Worm (Caenorhabditis elegans): ENCODE results near the gene T12A7.2.

ce11 chrIV:11721878-11722277, 39.0 kb downstream of the T12A7.2 start:
- TF ChIP-seq K09A11.1 (tag; optimal IDR thresholded peaks at IDR 0.05; ENCODE audit: insufficient read depth) = no peak
- no peak for TF ChIP-seq ceh-48 (tag; optimal IDR thresholded peaks at IDR 0.05)
- no peak for TF ChIP-seq sox-4 (tag; optimal IDR thresholded peaks at IDR 0.05)
- TF ChIP-seq fkh-10 (GFP tag; optimal IDR thresholded peaks at IDR 0.05) = no peak
- no peak for TF ChIP-seq pqm-1 (tag; optimal IDR thresholded peaks at IDR 0.05)
- no peak for TF ChIP-seq pha-4 (tag; optimal IDR thresholded peaks at IDR 0.05)
- no peak for TF ChIP-seq rnt-1 (tag; optimal IDR thresholded peaks at IDR 0.05)
- TF ChIP-seq ama-1 (optimal IDR thresholded peaks at IDR 0.05) = no peak
- no peak for TF ChIP-seq dmd-4 (tag; optimal IDR thresholded peaks at IDR 0.05; ENCODE audit: borderline replicate concordance)
- TF ChIP-seq pax-1 (tag; optimal IDR thresholded peaks at IDR 0.05) = no peak

All from whole organism, late embryonic.